Worm (Caenorhabditis elegans) whole organism, L4 larva: Measurements from ENCODE around the gene iars-1.

ENCODE experiments used
- daf-12 ChIP-seq: fragments of 150-350 bp; optimal IDR thresholded peaks from 2 replicates; lab custom pipeline; 2014; ENCODE audit warnings: missing biosample characterization, missing genetic modification reagents, missing genetic modification characterization
- mep-1 ChIP-seq: fragments of 150-350 bp; sonication (generic microtip); optimal IDR thresholded peaks from 3 replicates; lab custom pipeline; 2014; ENCODE audit warnings: missing biosample characterization, missing genetic modification characterization
- nhr-111 ChIP-seq: fragments of 200-800 bp; sonication (Bioruptor generic); optimal IDR thresholded peaks from 2 replicates; lab custom pipeline; 2018; ENCODE audit warnings: mild to moderate bottlenecking, missing genetic modification characterization, missing compliant biosample characterization
- nhr-28 ChIP-seq: fragments of 150-350 bp; optimal IDR thresholded peaks from 2 replicates; lab custom pipeline; 2014; ENCODE audit warnings: missing biosample characterization, missing genetic modification characterization
- unc-130 ChIP-seq: sonication (generic microtip); optimal IDR thresholded peaks from 2 replicates; lab custom pipeline; 2016; ENCODE audit warnings: missing genetic modification reagents, missing genetic modification characterization, missing compliant biosample characterization

DNA sequence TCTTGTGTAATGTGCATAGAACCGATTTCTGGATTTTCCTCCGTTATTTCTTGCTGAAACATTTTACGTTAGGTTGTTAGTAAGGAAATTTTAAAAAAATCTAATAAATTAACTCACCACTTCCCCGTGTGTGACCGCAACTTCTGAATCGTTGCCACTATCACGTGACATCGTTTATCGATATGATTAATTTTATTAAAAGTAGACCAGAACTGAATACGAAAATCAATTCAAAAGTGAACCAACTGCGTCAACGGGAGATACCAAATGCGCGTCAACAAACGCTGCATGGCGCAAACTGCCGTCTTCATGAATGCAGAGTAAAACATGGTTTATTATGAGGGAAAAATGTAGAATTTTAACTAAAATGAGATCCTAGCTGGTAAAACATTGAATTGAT, 2.4 kb upstream of the iars-1 start, which contains the start of gene sir-2.1:
- TF ChIP-seq nhr-28: no peak
- TF ChIP-seq nhr-111 (GFP tag; lab: Kevin White, UChicago): no peak
- TF ChIP-seq daf-12 (tag; lab: Kevin White, UChicago): no peak
- TF ChIP-seq unc-130 (GFP tag; lab: Kevin White, UChicago): peak; percentile 30
- TF ChIP-seq mep-1 (tag; lab: Kevin White, UChicago): peak; percentile 50
